Worm (Caenorhabditis elegans) whole organism, L4 larva: Measurements from ENCODE around the gene R12C12.10.

Experiments
- F44E2.7 ChIP-seq: fragments of 200-800 bp; sonication (Bioruptor generic); IDR thresholded peaks from 2 replicates; pipeline ENCODE4 v2.1.2; 2022; ENCODE audit warnings: missing genetic modification characterization, missing compliant biosample characterization
- ceh-32 ChIP-seq: sonication (generic microtip); optimal IDR thresholded peaks from 2 replicates; lab custom pipeline; 2016; ENCODE audit warnings: mild to moderate bottlenecking, missing genetic modification characterization, missing compliant biosample characterization; ENCODE audit not compliant: poor library complexity
- daf-8 ChIP-seq: fragments of 200-800 bp; sonication (Bioruptor generic); IDR thresholded peaks from 2 replicates; pipeline ENCODE4 v1.3.6; 2022; ENCODE audit warnings: missing genetic modification characterization, missing compliant biosample characterization
- mdl-1 ChIP-seq, 2 experiments: fragments of 150-350 bp in 1 of 2; sonication (generic microtip) in 1 of 2; optimal IDR thresholded peaks; 2 replicates each; lab custom pipeline; 2014 to 2017; ENCODE audit warnings: missing biosample characterization in 2 of 2, missing genetic modification characterization in 2 of 2
- nhr-10 ChIP-seq: fragments of 150-350 bp; optimal IDR thresholded peaks from 2 replicates; lab custom pipeline; 2014; ENCODE audit warnings: missing biosample characterization, missing genetic modification characterization
- nhr-102 ChIP-seq: sonication (generic microtip); optimal IDR thresholded peaks from 2 replicates; lab custom pipeline; 2016; ENCODE audit warnings: mild to moderate bottlenecking, missing genetic modification characterization, moderate library complexity, missing compliant biosample characterization
- nhr-28 ChIP-seq: fragments of 150-350 bp; optimal IDR thresholded peaks from 2 replicates; lab custom pipeline; 2014; ENCODE audit warnings: missing biosample characterization, missing genetic modification characterization
- unc-39 ChIP-seq: sonication (generic microtip); optimal IDR thresholded peaks from 2 replicates; lab custom pipeline; 2017; ENCODE audit warnings: missing biosample characterization, missing genetic modification characterization
- ztf-11 ChIP-seq: fragments of 150-350 bp; optimal IDR thresholded peaks from 2 replicates; lab custom pipeline; 2014; ENCODE audit warnings: missing biosample characterization, missing genetic modification characterization

The R12C12.10 gene

ce11 chrII:5996066-5996465 is 47.0 kb downstream of the R12C12.10 start, which contains the start of gene ins-4:
ins-4 (plus strand) TSS chrII:5996366.
- TF ChIP-seq nhr-102: no peak
- TF ChIP-seq ceh-32: no peak
- no peak for TF ChIP-seq daf-8 (GFP tag; lab: Robert Waterston, UW)
- no peak for TF ChIP-seq nhr-10
- TF ChIP-seq F44E2.7 (GFP tag; lab: Robert Waterston, UW): no peak
- TF ChIP-seq nhr-28 (tag; lab: Kevin White, UChicago): no peak
- TF ChIP-seq unc-39: no peak
- no peak for TF ChIP-seq ztf-11 (tag; lab: Kevin White, UChicago)
- no peak for TF ChIP-seq mdl-1 (tag; optimal IDR thresholded peaks at IDR 0.05; lab: Kevin White, UChicago)
